Worm (Caenorhabditis elegans): ENCODE results near the gene ltah-1.1.

ce11 chrIV:12252579-12252978, 26.8 kb upstream of the ltah-1.1 start, which contains the start of gene dnj-26:
- TF ChIP-seq ama-1 (optimal IDR thresholded peaks at IDR 0.05) = no peak
- TF ChIP-seq pes-1 (GFP tag; IDR thresholded peaks at IDR 0.05) = no peak
- no peak for TF ChIP-seq flt-1 (GFP tag; IDR thresholded peaks at IDR 0.05)
- no peak for TF ChIP-seq tra-4 (tag; optimal IDR thresholded peaks at IDR 0.05)
- no peak for TF ChIP-seq B0310.2 (tag; optimal IDR thresholded peaks at IDR 0.05)
- TF ChIP-seq ceh-13 (GFP tag; optimal IDR thresholded peaks at IDR 0.05) = no peak
- TF ChIP-seq ets-7 (tag; optimal IDR thresholded peaks at IDR 0.05) = no peak
- TF ChIP-seq aly-1 (tag; optimal IDR thresholded peaks at IDR 0.05) = no peak
- no peak for TF ChIP-seq scrt-1 (GFP tag; IDR thresholded peaks at IDR 0.05)
- TF ChIP-seq F13C5.2 (tag; optimal IDR thresholded peaks at IDR 0.05) = no peak
- no peak for TF ChIP-seq tbx-11 (GFP tag; IDR thresholded peaks at IDR 0.05)
- TF ChIP-seq sea-1 (GFP tag; conservative IDR thresholded peaks at IDR 0.05) = no peak

Data from whole organism, early embryonic.